Fruit fly (Drosophila melanogaster): ENCODE data around the gene loco.

DNA sequence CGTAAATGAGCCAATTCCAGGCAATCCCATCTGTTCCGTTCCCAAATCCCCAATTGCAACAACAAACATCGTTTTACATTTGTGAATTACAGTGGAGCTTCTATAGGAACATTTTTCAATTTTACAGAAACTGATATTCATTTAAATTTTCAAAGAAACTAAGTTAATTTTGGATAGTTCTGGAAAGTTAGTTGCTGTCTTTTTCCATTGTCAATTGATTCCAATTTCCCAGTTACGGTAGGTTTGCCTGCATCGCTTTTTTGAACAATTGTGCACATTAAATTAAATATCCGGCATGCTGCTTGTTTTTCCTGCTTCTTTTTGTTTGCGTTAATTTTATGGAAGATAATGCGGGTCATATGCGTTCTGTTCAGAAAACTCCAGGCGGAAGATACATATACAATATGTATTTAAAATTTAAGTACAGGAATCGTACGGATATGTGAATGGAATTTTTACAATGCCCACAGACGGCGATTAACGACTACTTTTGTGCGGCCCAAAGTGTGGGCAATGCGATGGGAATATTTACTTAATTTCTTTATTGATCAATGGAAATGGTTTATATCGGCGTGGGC, 11.2 kb downstream of the loco start:
- TF ChIP-seq rgr (GFP tag; optimal IDR thresholded peaks at IDR 0.05): peak; percentile 80
- TF ChIP-seq OdsH (GFP tag; optimal IDR thresholded peaks at IDR 0.05): peak; percentile 75
- TF ChIP-seq usp (GFP tag; optimal IDR thresholded peaks at IDR 0.05): no peak
- no peak for TF ChIP-seq dsf (GFP tag; optimal IDR thresholded peaks at IDR 0.05; ENCODE audit: borderline replicate concordance)
- TF ChIP-seq pan (optimal IDR thresholded peaks at IDR 0.05): no peak

Data from whole organism, wandering third instar larva.